Fruit fly (Drosophila melanogaster) whole organism, wandering third instar larva: Measurements from ENCODE around the gene Alr.

Experiments
- Abd-B ChIP-seq: fragments of >200 bp; optimal IDR thresholded peaks from 2 replicates; lab custom pipeline; 2017; ENCODE audit warnings: missing biosample characterization, missing genetic modification characterization
- CG32264 ChIP-seq: fragments of 200-800 bp; sonication (Bioruptor generic); optimal IDR thresholded peaks from 2 replicates; lab custom pipeline; 2016; ENCODE audit warnings: missing biosample characterization, missing genetic modification characterization
- CrebA ChIP-seq: fragments of 200-800 bp; sonication (Bioruptor generic); optimal IDR thresholded peaks from 2 replicates; lab custom pipeline; 2016; ENCODE audit warnings: missing biosample characterization, mild to moderate bottlenecking, missing genetic modification characterization, borderline replicate concordance
- Hr78 ChIP-seq: fragments of >200 bp; optimal IDR thresholded peaks from 2 replicates; lab custom pipeline; 2017; ENCODE audit warnings: missing biosample characterization, missing genetic modification characterization
- Hr83 ChIP-seq: fragments of 200-300 bp; sonication (Bioruptor generic); optimal IDR thresholded peaks from 2 replicates; lab custom pipeline; 2016; ENCODE audit warnings: missing biosample characterization, mild to moderate bottlenecking, missing genetic modification characterization, moderate library complexity; ENCODE audit not compliant: poor library complexity, severe bottlenecking
- Mio ChIP-seq: sonication (Bioruptor generic); optimal IDR thresholded peaks from 2 replicates; lab custom pipeline; 2016; ENCODE audit warnings: missing biosample characterization, missing genetic modification characterization
- brk ChIP-seq: fragments of 200-800 bp; sonication (Bioruptor generic); optimal IDR thresholded peaks from 2 replicates; lab custom pipeline; 2016; ENCODE audit warnings: missing biosample characterization, mild to moderate bottlenecking, missing genetic modification characterization
- pan ChIP-seq: fragments of >200 bp; optimal IDR thresholded peaks from 2 replicates; lab custom pipeline; 2017

dm6 chrX:19748014-19748413 is at the start of gene Alr:
- TF ChIP-seq Hr78 (GFP tag; lab: Kevin White, UChicago) (no peak), Abd-B (GFP tag; lab: Kevin White, UChicago) (no peak), Mio (GFP tag; lab: Kevin White, UChicago) (no peak), CrebA (GFP tag; lab: Kevin White, UChicago) (no peak), Hr83 (GFP tag; lab: Kevin White, UChicago) (no peak), brk (no peak), pan (no peak), CG32264 (GFP tag; lab: Kevin White, UChicago) (no peak)
